Fruit fly (Drosophila melanogaster) whole organism, embryonic: Measurements from ENCODE around the gene Targ3.

Source experiments
- Asciz ChIP-seq: fragments of 200-800 bp; sonication (Bioruptor generic); optimal IDR thresholded peaks from 2 replicates; lab custom pipeline; 2017; ENCODE audit warnings: missing biosample characterization, mild to moderate bottlenecking, missing genetic modification characterization, missing genetic modification reagents
- Bdp1 ChIP-seq: fragments of 200-800 bp; sonication (Bioruptor generic); optimal IDR thresholded peaks from 3 replicates; lab custom pipeline; 2016; ENCODE audit warnings: missing biosample characterization, missing genetic modification characterization
- Blimp-1 ChIP-seq: fragments of 200-800 bp; sonication (Bioruptor generic); optimal IDR thresholded peaks from 3 replicates; lab custom pipeline; 2018; ENCODE audit warnings: missing biosample characterization, missing genetic modification characterization, mild to moderate bottlenecking, moderate library complexity, missing genetic modification reagents
- CG10147 ChIP-seq: fragments of 200-800 bp; sonication (Bioruptor generic); optimal IDR thresholded peaks from 2 replicates; lab custom pipeline; 2019; ENCODE audit warnings: missing biosample characterization, mild to moderate bottlenecking, missing genetic modification characterization, moderate library complexity
- CG1024 ChIP-seq: fragments of 200-800 bp; sonication (Bioruptor generic); IDR thresholded peaks from 2 replicates; pipeline ENCODE4 v1.3.6; 2022; ENCODE audit warnings: missing biosample characterization, missing genetic modification characterization
- CG10274 ChIP-seq: fragments of 200-800 bp; sonication (Bioruptor generic); optimal IDR thresholded peaks from 3 replicates; lab custom pipeline; 2017; ENCODE audit warnings: missing biosample characterization, mild to moderate bottlenecking, missing genetic modification characterization
- CG11093 ChIP-seq: fragments of 200-800 bp; sonication (Bioruptor generic); IDR thresholded peaks from 3 replicates; pipeline ENCODE4 v1.3.6; 2022; ENCODE audit warnings: missing biosample characterization, missing genetic modification characterization
- CG11456 ChIP-seq: fragments of 200-800 bp; sonication (Bioruptor generic); IDR thresholded peaks from 3 replicates; pipeline ENCODE4 v1.3.6; 2022; ENCODE audit warnings: missing biosample characterization, missing genetic modification characterization
- CG11696 ChIP-seq: fragments of 200-800 bp; sonication (Bioruptor generic); IDR thresholded peaks from 2 replicates; pipeline ENCODE4 v1.3.6; 2022; ENCODE audit warnings: missing biosample characterization, missing genetic modification characterization
- CG12769 ChIP-seq: fragments of 200-800 bp; sonication (Bioruptor generic); optimal IDR thresholded peaks from 2 replicates; lab custom pipeline; 2019; ENCODE audit warnings: missing biosample characterization, mild to moderate bottlenecking, missing genetic modification characterization, moderate library complexity
- CG13424 ChIP-seq: fragments of 200-800 bp; sonication (Bioruptor generic); optimal IDR thresholded peaks from 2 replicates; lab custom pipeline; 2019; ENCODE audit warnings: missing biosample characterization, mild to moderate bottlenecking, missing genetic modification characterization, moderate library complexity
- CG13624 ChIP-seq: fragments of 200-800 bp; sonication (Bioruptor generic); optimal IDR thresholded peaks from 2 replicates; lab custom pipeline; 2016; ENCODE audit warnings: missing biosample characterization, missing genetic modification characterization
- CG14860 ChIP-seq: fragments of 200-800 bp; sonication (Bioruptor generic); IDR thresholded peaks from 3 replicates; pipeline ENCODE4 v1.3.6; 2022; ENCODE audit warnings: missing biosample characterization, missing genetic modification characterization; ENCODE audit not compliant: partially characterized antibody
- CG15696 ChIP-seq: fragments of 200-800 bp; sonication (Bioruptor generic); optimal IDR thresholded peaks from 2 replicates; lab custom pipeline; 2019; ENCODE audit warnings: missing biosample characterization, mild to moderate bottlenecking, missing genetic modification characterization, moderate library complexity
- CG17829 ChIP-seq: fragments of 200-800 bp; optimal IDR thresholded peaks from 2 replicates; lab custom pipeline; 2019; ENCODE audit warnings: missing biosample characterization, mild to moderate bottlenecking, missing genetic modification characterization, moderate library complexity
- CG18011 ChIP-seq: fragments of 200-800 bp; sonication (Bioruptor generic); optimal IDR thresholded peaks from 2 replicates; lab custom pipeline; 2017; ENCODE audit warnings: missing biosample characterization, missing genetic modification characterization, mild to moderate bottlenecking, moderate library complexity, missing genotype
- CG2202 ChIP-seq: fragments of 200-800 bp; sonication (Bioruptor generic); optimal IDR thresholded peaks from 2 replicates; lab custom pipeline; 2018; ENCODE audit warnings: missing biosample characterization, mild to moderate bottlenecking, missing genetic modification characterization
- CG2875 ChIP-seq: fragments of 200-800 bp; sonication (Bioruptor generic); optimal IDR thresholded peaks from 2 replicates; lab custom pipeline; 2017; ENCODE audit warnings: missing biosample characterization, mild to moderate bottlenecking, missing genetic modification characterization, missing genetic modification reagents
- CG43689 ChIP-seq: fragments of 200-800 bp; sonication (Bioruptor generic); IDR thresholded peaks from 2 replicates; pipeline ENCODE4 v1.3.6; 2022; ENCODE audit warnings: missing biosample characterization, missing genetic modification characterization
- CG4730 ChIP-seq: fragments of 200-800 bp; sonication (Bioruptor generic); IDR thresholded peaks from 2 replicates; pipeline ENCODE4 v1.3.6; 2022; ENCODE audit warnings: missing biosample characterization, missing genetic modification characterization
- CG5953 ChIP-seq: fragments of 200-800 bp; sonication (Bioruptor generic); IDR thresholded peaks from 2 replicates; pipeline ENCODE4 v1.3.6; 2022; ENCODE audit warnings: missing biosample characterization, missing genetic modification characterization
- CG6791 ChIP-seq: fragments of 200-800 bp; sonication (Bioruptor generic); IDR thresholded peaks from 3 replicates; pipeline ENCODE4 v1.3.6; 2022; ENCODE audit warnings: missing biosample characterization, missing genetic modification characterization; ENCODE audit not compliant: partially characterized antibody
- CG8281 ChIP-seq: fragments of 200-800 bp; sonication (Bioruptor generic); optimal IDR thresholded peaks from 2 replicates; lab custom pipeline; 2018; ENCODE audit warnings: missing biosample characterization, mild to moderate bottlenecking, missing genetic modification characterization, moderate library complexity
- CG8388 ChIP-seq: fragments of 200-800 bp; sonication (Bioruptor generic); optimal IDR thresholded peaks from 2 replicates; lab custom pipeline; 2019; ENCODE audit warnings: missing biosample characterization, mild to moderate bottlenecking, missing genetic modification characterization, moderate library complexity
- CG8765 ChIP-seq: fragments of 200-800 bp; sonication (Bioruptor generic); IDR thresholded peaks from 2 replicates; pipeline ENCODE4 v1.3.6; 2022; ENCODE audit warnings: missing biosample characterization, missing genetic modification characterization
- CG9817 ChIP-seq: fragments of 200-800 bp; sonication (Bioruptor generic); optimal IDR thresholded peaks from 2 replicates; lab custom pipeline; 2018; ENCODE audit warnings: missing biosample characterization, mild to moderate bottlenecking, missing genetic modification characterization, moderate library complexity
- Dbx ChIP-seq: fragments of 200-800 bp; sonication (Bioruptor generic); IDR thresholded peaks from 3 replicates; pipeline ENCODE4 v1.3.6; 2022; ENCODE audit warnings: missing biosample characterization, missing genetic modification characterization
- Dll ChIP-seq: fragments of 200-800 bp; sonication (Bioruptor generic); IDR thresholded peaks from 4 replicates; pipeline ENCODE4 v1.3.6; 2022; ENCODE audit warnings: missing biosample characterization, missing genetic modification characterization; ENCODE audit not compliant: partially characterized antibody
- Doc3 ChIP-seq: fragments of 200-800 bp; sonication (Bioruptor generic); IDR thresholded peaks from 3 replicates; pipeline ENCODE4 v1.3.6; 2022; ENCODE audit warnings: missing biosample characterization, missing genetic modification characterization; ENCODE audit not compliant: partially characterized antibody
- HLH3B ChIP-seq: fragments of 200-800 bp; sonication (Bioruptor generic); IDR thresholded peaks from 2 replicates; pipeline ENCODE4 v1.3.6; 2022; ENCODE audit warnings: missing biosample characterization, missing genetic modification characterization
- Hr3 ChIP-seq: fragments of 200-800 bp; sonication (Bioruptor generic); optimal IDR thresholded peaks from 3 replicates; lab custom pipeline; 2016; ENCODE audit warnings: missing biosample characterization, missing genetic modification characterization
- Lpt ChIP-seq: fragments of >200 bp; optimal IDR thresholded peaks from 2 replicates; lab custom pipeline; 2018; ENCODE audit warnings: missing biosample characterization, missing genetic modification characterization
- Meics ChIP-seq: fragments of 200-800 bp; sonication (Bioruptor generic); optimal IDR thresholded peaks from 2 replicates; lab custom pipeline; 2017; ENCODE audit warnings: missing biosample characterization, mild to moderate bottlenecking, missing genetic modification characterization
- NK7.1 ChIP-seq: fragments of 200-800 bp; sonication (Bioruptor generic); optimal IDR thresholded peaks from 3 replicates; lab custom pipeline; 2016; ENCODE audit warnings: missing biosample characterization, missing genetic modification characterization
- Ssrp ChIP-seq: fragments of 200-800 bp; sonication (Bioruptor generic); optimal IDR thresholded peaks from 2 replicates; lab custom pipeline; 2018; ENCODE audit warnings: missing biosample characterization, mild to moderate bottlenecking, missing genetic modification characterization, moderate library complexity
- ab ChIP-seq: fragments of 200-800 bp; sonication (Bioruptor generic); optimal IDR thresholded peaks from 2 replicates; lab custom pipeline; 2016; ENCODE audit warnings: missing biosample characterization, missing genetic modification characterization
- ara ChIP-seq: fragments of 200-800 bp; sonication (Bioruptor generic); IDR thresholded peaks from 2 replicates; pipeline ENCODE4 v1.3.6; 2022; ENCODE audit warnings: missing biosample characterization, missing genetic modification characterization
- bcd ChIP-seq: fragments of 200-800 bp; sonication (Bioruptor generic); optimal IDR thresholded peaks from 2 replicates; lab custom pipeline; 2017; ENCODE audit warnings: missing biosample characterization, mild to moderate bottlenecking, missing genetic modification characterization
- crol ChIP-seq: fragments of 200-800 bp; sonication (Bioruptor generic); IDR thresholded peaks from 2 replicates; pipeline ENCODE4 v1.3.6; 2022; ENCODE audit warnings: missing biosample characterization, missing genetic modification characterization
- exex ChIP-seq: fragments of 200-800 bp; sonication (Bioruptor generic); optimal IDR thresholded peaks from 4 replicates; lab custom pipeline; 2018; ENCODE audit warnings: missing biosample characterization, mild to moderate bottlenecking, missing genetic modification characterization, moderate library complexity
- gem ChIP-seq: fragments of 200-800 bp; sonication (Bioruptor generic); optimal IDR thresholded peaks from 2 replicates; lab custom pipeline; 2019; ENCODE audit warnings: missing biosample characterization, mild to moderate bottlenecking, missing genetic modification characterization, moderate library complexity
- gsb ChIP-seq: fragments of 200-800 bp; sonication (Bioruptor generic); IDR thresholded peaks from 2 replicates; pipeline ENCODE4 v1.3.6; 2022; ENCODE audit warnings: missing biosample characterization, missing genetic modification characterization
- gt ChIP-seq: fragments of 200-800 bp; sonication (Bioruptor generic); IDR thresholded peaks from 2 replicates; pipeline ENCODE4 v1.3.6; 2022; ENCODE audit warnings: missing biosample characterization, missing genetic modification characterization
- h ChIP-seq: fragments of >200 bp; optimal IDR thresholded peaks from 2 replicates; lab custom pipeline; 2017
- nom ChIP-seq: fragments of 200-800 bp; sonication (Bioruptor generic); optimal IDR thresholded peaks from 2 replicates; lab custom pipeline; 2017; ENCODE audit warnings: missing biosample characterization, missing genetic modification characterization, mild to moderate bottlenecking, moderate library complexity, missing genetic modification reagents
- psq ChIP-seq: fragments of 200-800 bp; sonication (Bioruptor generic); optimal IDR thresholded peaks from 2 replicates; lab custom pipeline; 2017; ENCODE audit warnings: missing biosample characterization, missing genetic modification characterization
- rib ChIP-seq: fragments of 200-800 bp; sonication (Bioruptor generic); IDR thresholded peaks from 2 replicates; pipeline ENCODE4 v1.3.6; 2022; ENCODE audit warnings: missing biosample characterization, missing genetic modification characterization
- row ChIP-seq: fragments of 200-800 bp; sonication (Bioruptor generic); IDR thresholded peaks from 3 replicates; pipeline ENCODE4 v1.3.6; 2022; ENCODE audit warnings: missing biosample characterization, missing genetic modification characterization
- salm ChIP-seq: fragments of 200-800 bp; sonication (Bioruptor generic); optimal IDR thresholded peaks from 2 replicates; lab custom pipeline; 2018; ENCODE audit warnings: missing biosample characterization, mild to moderate bottlenecking, missing genetic modification characterization
- sens-2 ChIP-seq: fragments of 200-800 bp; sonication (Bioruptor generic); IDR thresholded peaks from 2 replicates; pipeline ENCODE4 v1.3.6; 2022; ENCODE audit warnings: missing biosample characterization, missing genetic modification characterization
- slp2 ChIP-seq: fragments of 200-800 bp; sonication (Bioruptor generic); optimal IDR thresholded peaks from 2 replicates; lab custom pipeline; 2016; ENCODE audit warnings: missing biosample characterization, missing genetic modification characterization

The Targ3 gene

dm6 chr3L:21171905-21172304 is 24.7 kb upstream of the Targ3 start, which contains the start of gene Ac78C (continued):
- TF ChIP-seq Dll (GFP tag; lab: Robert Waterston, UW) (0 out of 4 replicates have a peak, but pooled peaks have one; percentile 15), HLH3B (GFP tag; lab: Robert Waterston, UW) (peak; percentile 90), CG14860 (no peak), CG10147 (GFP tag; lab: Kevin White, UChicago) (peak; percentile 90), CG11093 (peak; percentile 66; the same call in 2 of the 3 replicates), gsb (peak; percentile 87), CG11696 (GFP tag; lab: Robert Waterston, UW) (0 out of 2 replicates have a peak, but pooled peaks have one; percentile 47), CG8281 (peak; percentile 71), CG9817 (tag; lab: Kevin White, UChicago) (peak; percentile 92), CG15696 (tag; lab: Kevin White, UChicago) (peak; percentile 49), CG8388 (GFP tag; lab: Kevin White, UChicago) (peak; percentile 62), CG43689 (GFP tag; lab: Robert Waterston, UW) (no peak), sens-2 (GFP tag; lab: Robert Waterston, UW) (peak; percentile 45; the same call in 1 of the 2 replicates), salm (tag; lab: Kevin White, UChicago) (peak; percentile 69), exex (tag; lab: Kevin White, UChicago) (peak; percentile 72), CG13424 (tag; lab: Kevin White, UChicago) (peak; percentile 87), h (lab: Kevin White, UChicago) (no peak), Hr3 (GFP tag; lab: Kevin White, UChicago) (peak; percentile 59), CG11456 (GFP tag; lab: Robert Waterston, UW) (peak; percentile 92), Ssrp (no peak), slp2 (peak; percentile 56), NK7.1 (GFP tag; lab: Kevin White, UChicago) (peak; percentile 83), gt (peak; percentile 46; the same call in 1 of the 2 replicates), row (peak; percentile 86), Asciz (peak; percentile 68), CG17829 (tag; lab: Kevin White, UChicago) (no peak), bcd (peak; percentile 79), CG2875 (GFP tag; lab: Kevin White, UChicago) (peak; percentile 56), CG13624 (peak; percentile 96), Doc3 (no peak), ab (GFP tag; lab: Kevin White, UChicago) (peak; percentile 64), Bdp1 (GFP tag; lab: Kevin White, UChicago) (peak; percentile 76), CG8765 (GFP tag; lab: Robert Waterston, UW) (no peak; the same call in 1 of the 2 replicates), Blimp-1 (GFP tag; lab: Kevin White, UChicago) (peak; percentile 74), CG18011 (peak; percentile 76), CG2202 (tag; lab: Kevin White, UChicago) (no peak), gem (tag; lab: Kevin White, UChicago) (peak; percentile 83), CG4730 (GFP tag; lab: Robert Waterston, UW) (peak; percentile 75), CG5953 (GFP tag; lab: Robert Waterston, UW) (peak; percentile 67), crol (GFP tag; lab: Robert Waterston, UW) (no peak), CG1024 (GFP tag; lab: Robert Waterston, UW) (peak; percentile 49; the same call in 1 of the 2 replicates), rib (GFP tag; lab: Robert Waterston, UW) (peak; percentile 83), CG10274 (GFP tag; lab: Kevin White, UChicago) (peak; percentile 75), psq (peak; percentile 18), Meics (peak; percentile 89), CG6791 (GFP tag; lab: Robert Waterston, UW) (no peak; the same call in 2 of the 3 replicates), nom (GFP tag; lab: Kevin White, UChicago) (no peak), ara (GFP tag; lab: Robert Waterston, UW) (peak; percentile 79), Dbx (GFP tag; lab: Robert Waterston, UW) (peak; percentile 92), CG12769 (tag; lab: Kevin White, UChicago) (peak; percentile 97), Lpt (GFP tag; lab: Kevin White, UChicago) (no peak)
